Worm (Caenorhabditis elegans) whole organism, L3 larva: ENCODE results near the gene lbp-1.

ENCODE experiments used
- ama-1 ChIP-seq: fragments of 150-350 bp; optimal IDR thresholded peaks from 2 replicates; lab custom pipeline; 2018
- ceh-9 ChIP-seq: sonication (generic microtip); optimal IDR thresholded peaks from 2 replicates; lab custom pipeline; 2018; ENCODE audit warnings: missing biosample characterization, missing genetic modification characterization
- nhr-11 ChIP-seq: fragments of 150-350 bp; optimal IDR thresholded peaks from 2 replicates; lab custom pipeline; 2014; ENCODE audit warnings: missing biosample characterization, missing genetic modification characterization
- nhr-76 ChIP-seq: fragments of 150-350 bp; sonication (generic microtip); optimal IDR thresholded peaks from 5 replicates; lab custom pipeline; 2014; ENCODE audit warnings: missing biosample characterization, missing genetic modification characterization
- nhr-77 ChIP-seq: fragments of 150-350 bp; optimal IDR thresholded peaks from 2 replicates; lab custom pipeline; 2014; ENCODE audit warnings: missing biosample characterization, missing genetic modification characterization
- skn-1 ChIP-seq: fragments of 150-350 bp; optimal IDR thresholded peaks from 2 replicates; lab custom pipeline; 2014; ENCODE audit warnings: missing biosample characterization, missing genetic modification characterization
- tbx-2 ChIP-seq: sonication (generic microtip); optimal IDR thresholded peaks from 2 replicates; lab custom pipeline; 2016; ENCODE audit warnings: mild to moderate bottlenecking, missing genetic modification characterization, missing compliant biosample characterization
- unc-39 ChIP-seq: sonication (generic microtip); optimal IDR thresholded peaks from 4 replicates; lab custom pipeline; 2017; ENCODE audit warnings: missing biosample characterization, missing genetic modification characterization

- TF ChIP-seq unc-39 (tag; lab: Kevin White, UChicago) (no peak), ama-1 (lab: Kevin White, UChicago) (no peak), nhr-76 (tag; lab: Kevin White, UChicago) (no peak), tbx-2 (tag; lab: Kevin White, UChicago) (no peak), nhr-77 (tag; lab: Kevin White, UChicago) (no peak), skn-1 (tag; lab: Kevin White, UChicago) (no peak), ceh-9 (tag; lab: Kevin White, UChicago) (no peak), nhr-11 (tag; lab: Kevin White, UChicago) (no peak)
Measured at ce11 chrX:3220267-3220666, 38.7 kb upstream of the lbp-1 start, which contains the start of gene rgl-1.
